Worm (Caenorhabditis elegans) whole organism, late embryonic: ENCODE measurements around the gene F13E6.2.
A peak's percentile ranks its signal among the peaks of the same experiment; 100 is the strongest.

ENCODE experiments used
- C38D4.7 ChIP-seq: fragments of 200-800 bp; sonication (Bioruptor generic); optimal IDR thresholded peaks from 2 replicates; lab custom pipeline; 2018; ENCODE audit warnings: mild to moderate bottlenecking, missing genetic modification characterization, moderate library complexity, missing compliant biosample characterization
- F13H6.1 ChIP-seq: sonication (generic microtip); optimal IDR thresholded peaks from 2 replicates; lab custom pipeline; 2016; ENCODE audit warnings: missing genetic modification characterization, missing compliant biosample characterization
- K02D7.2 ChIP-seq: sonication (generic microtip); optimal IDR thresholded peaks from 2 replicates; lab custom pipeline; 2017; ENCODE audit warnings: mild to moderate bottlenecking, missing genetic modification characterization, missing compliant biosample characterization
- ceh-14 ChIP-seq: sonication (generic microtip); optimal IDR thresholded peaks from 2 replicates; lab custom pipeline; 2016; ENCODE audit warnings: missing genotype, missing genetic modification characterization, missing compliant biosample characterization
- ceh-19 ChIP-seq: fragments of 200-800 bp; sonication (Bioruptor generic); optimal IDR thresholded peaks from 2 replicates; lab custom pipeline; 2018; ENCODE audit warnings: mild to moderate bottlenecking, missing genetic modification characterization, missing compliant biosample characterization
- ceh-22 ChIP-seq: sonication (generic microtip); optimal IDR thresholded peaks from 2 replicates; lab custom pipeline; 2017; ENCODE audit warnings: missing biosample characterization, missing genetic modification characterization
- ceh-34 ChIP-seq: sonication (generic microtip); optimal IDR thresholded peaks from 2 replicates; lab custom pipeline; 2016; ENCODE audit warnings: mild to moderate bottlenecking, missing genetic modification characterization, missing compliant biosample characterization
- ceh-6 ChIP-seq: fragments of 200-800 bp; sonication (Bioruptor generic); optimal IDR thresholded peaks from 2 replicates; lab custom pipeline; 2018; ENCODE audit warnings: mild to moderate bottlenecking, missing genetic modification characterization, missing compliant biosample characterization
- ceh-9 ChIP-seq: sonication (generic microtip); optimal IDR thresholded peaks from 2 replicates; lab custom pipeline; 2016; ENCODE audit warnings: mild to moderate bottlenecking, missing genetic modification characterization, inconsistent platforms, missing compliant biosample characterization
- che-1 ChIP-seq: sonication (generic microtip); optimal IDR thresholded peaks from 2 replicates; lab custom pipeline; 2016; ENCODE audit warnings: mild to moderate bottlenecking, missing genetic modification characterization, missing compliant biosample characterization
- dve-1 ChIP-seq: sonication (generic microtip); optimal IDR thresholded peaks from 2 replicates; lab custom pipeline; 2017; ENCODE audit warnings: antibody characterized with exemption, mild to moderate bottlenecking, missing genetic modification characterization, missing compliant biosample characterization
- elt-2 ChIP-seq: sonication (generic microtip); optimal IDR thresholded peaks from 2 replicates; lab custom pipeline; 2016; ENCODE audit warnings: missing genetic modification reagents, missing genetic modification characterization, missing compliant biosample characterization
- ets-4 ChIP-seq: sonication (generic microtip); optimal IDR thresholded peaks from 2 replicates; lab custom pipeline; 2016; ENCODE audit warnings: missing genetic modification characterization, missing compliant biosample characterization
- fkh-10 ChIP-seq: fragments of 150-350 bp; optimal IDR thresholded peaks from 2 replicates; lab custom pipeline; 2014; ENCODE audit warnings: missing biosample characterization, missing genetic modification reagents, missing genetic modification characterization
- hlh-13 ChIP-seq: fragments of 200-800 bp; sonication (Bioruptor generic); optimal IDR thresholded peaks from 2 replicates; lab custom pipeline; 2018; ENCODE audit warnings: mild to moderate bottlenecking, missing genetic modification characterization, missing compliant biosample characterization
- hlh-15 ChIP-seq: sonication (generic microtip); optimal IDR thresholded peaks from 2 replicates; lab custom pipeline; 2016; ENCODE audit warnings: missing genetic modification characterization, missing compliant biosample characterization
- hlh-30 ChIP-seq: sonication (generic microtip); optimal IDR thresholded peaks from 2 replicates; lab custom pipeline; 2017; ENCODE audit warnings: antibody characterized with exemption, missing genetic modification characterization, missing compliant biosample characterization; ENCODE audit not compliant: insufficient read depth
- hlh-6 ChIP-seq: sonication (generic microtip); optimal IDR thresholded peaks from 2 replicates; lab custom pipeline; 2016; ENCODE audit warnings: missing genotype, missing genetic modification characterization, missing compliant biosample characterization
- lim-6 ChIP-seq: sonication (generic microtip); optimal IDR thresholded peaks from 2 replicates; lab custom pipeline; 2016; ENCODE audit warnings: missing genetic modification characterization, missing compliant biosample characterization
- mec-3 ChIP-seq: sonication (generic microtip); optimal IDR thresholded peaks from 2 replicates; lab custom pipeline; 2016; ENCODE audit warnings: borderline replicate concordance, missing genetic modification characterization, missing compliant biosample characterization
- odd-2 ChIP-seq: sonication (generic microtip); optimal IDR thresholded peaks from 2 replicates; lab custom pipeline; 2017; ENCODE audit warnings: antibody characterized with exemption, mild to moderate bottlenecking, missing genetic modification characterization, missing compliant biosample characterization
- pat-9 ChIP-seq: fragments of 200-800 bp; sonication (Bioruptor generic); optimal IDR thresholded peaks from 2 replicates; lab custom pipeline; 2018; ENCODE audit warnings: mild to moderate bottlenecking, missing genetic modification characterization, moderate library complexity, missing compliant biosample characterization
- pax-1 ChIP-seq: fragments of 150-350 bp; optimal IDR thresholded peaks from 2 replicates; lab custom pipeline; 2014; ENCODE audit warnings: missing biosample characterization, missing genetic modification characterization
- pha-2 ChIP-seq: sonication (generic microtip); optimal IDR thresholded peaks from 2 replicates; lab custom pipeline; 2017; ENCODE audit warnings: mild to moderate bottlenecking, missing genetic modification characterization, missing compliant biosample characterization
- pha-4 ChIP-seq: fragments of 150-350 bp; optimal IDR thresholded peaks from 2 replicates; lab custom pipeline; 2018; ENCODE audit warnings: missing biosample characterization, missing genetic modification reagents, missing genetic modification characterization
- pqm-1 ChIP-seq: sonication (generic microtip); optimal IDR thresholded peaks from 2 replicates; lab custom pipeline; 2016; ENCODE audit warnings: missing genetic modification characterization, missing compliant biosample characterization
- pros-1 ChIP-seq: fragments of 150-350 bp; optimal IDR thresholded peaks from 2 replicates; lab custom pipeline; 2014; ENCODE audit warnings: missing biosample characterization, missing genetic modification reagents, missing genetic modification characterization
- ref-2 ChIP-seq: sonication (generic microtip); optimal IDR thresholded peaks from 2 replicates; lab custom pipeline; 2016; ENCODE audit warnings: missing genetic modification characterization, missing compliant biosample characterization
- sox-4 ChIP-seq: sonication (generic microtip); optimal IDR thresholded peaks from 2 replicates; lab custom pipeline; 2017; ENCODE audit warnings: mild to moderate bottlenecking, missing genetic modification characterization, inconsistent platforms, missing compliant biosample characterization
- ttx-3 ChIP-seq: sonication (generic microtip); optimal IDR thresholded peaks from 2 replicates; lab custom pipeline; 2016; ENCODE audit warnings: missing genetic modification reagents, missing genetic modification characterization, missing compliant biosample characterization
- unc-55 ChIP-seq: sonication (generic microtip); optimal IDR thresholded peaks from 2 replicates; lab custom pipeline; 2017; ENCODE audit warnings: missing biosample characterization, missing genetic modification reagents, missing genetic modification characterization
- ztf-16 ChIP-seq: sonication (generic microtip); optimal IDR thresholded peaks from 2 replicates; lab custom pipeline; 2017; ENCODE audit warnings: missing genetic modification characterization, missing compliant biosample characterization

F13E6.2 gene

DNA sequence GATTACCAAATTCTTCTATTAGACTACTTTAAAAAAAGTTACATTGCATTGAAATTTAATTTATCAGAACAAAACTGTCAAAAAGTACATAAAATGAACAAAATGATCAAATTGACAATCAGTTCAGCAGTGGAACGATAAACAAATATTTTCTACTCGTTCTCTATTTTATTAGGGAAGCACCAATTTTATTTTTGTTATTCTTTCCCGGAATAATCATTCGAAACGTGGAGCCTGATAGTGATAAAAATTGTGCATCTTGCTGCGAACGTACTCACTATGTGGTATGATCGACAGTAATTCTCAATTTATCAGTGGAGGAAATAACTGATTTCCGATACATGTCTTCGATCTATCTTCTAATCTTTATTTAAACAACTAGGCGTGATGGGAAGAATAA lies 42.2 kb downstream of the F13E6.2 start:
- TF ChIP-seq ceh-14 (tag; lab: Kevin White, UChicago) (no peak), pax-1 (tag; lab: Kevin White, UChicago) (no peak), odd-2 (tag; lab: Kevin White, UChicago) (no peak), mec-3 (tag; lab: Kevin White, UChicago) (no peak), elt-2 (tag; lab: Kevin White, UChicago) (no peak), ceh-22 (tag; lab: Kevin White, UChicago) (no peak), C38D4.7 (GFP tag; lab: Kevin White, UChicago) (no peak), dve-1 (no peak), fkh-10 (GFP tag; lab: Kevin White, UChicago) (no peak), pros-1 (tag; lab: Kevin White, UChicago) (no peak), ceh-34 (tag; lab: Kevin White, UChicago) (no peak), ttx-3 (tag; lab: Kevin White, UChicago) (no peak)

DNA sequence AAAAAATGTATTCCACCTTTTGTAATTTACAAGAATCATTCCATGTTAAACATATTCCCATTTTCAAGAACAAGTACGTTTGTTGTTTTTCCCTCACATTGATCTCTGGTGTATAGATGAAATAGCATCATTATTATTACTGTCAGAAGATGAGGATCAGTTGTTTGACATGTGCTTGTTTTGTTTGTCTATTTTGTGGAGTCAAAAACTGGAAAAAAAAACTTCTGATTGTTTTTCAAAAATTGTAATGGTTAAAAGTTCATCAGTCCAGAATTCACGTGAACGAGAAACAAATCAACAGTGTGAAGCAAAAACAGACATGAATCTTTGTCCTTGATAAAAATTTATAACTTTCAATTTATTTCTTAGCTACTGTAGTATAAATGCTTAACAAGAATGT lies 43.1 kb downstream of the F13E6.2 start:
- TF ChIP-seq pha-4 (tag; lab: Kevin White, UChicago) (no peak), pat-9 (tag; lab: Kevin White, UChicago) (no peak)

DNA sequence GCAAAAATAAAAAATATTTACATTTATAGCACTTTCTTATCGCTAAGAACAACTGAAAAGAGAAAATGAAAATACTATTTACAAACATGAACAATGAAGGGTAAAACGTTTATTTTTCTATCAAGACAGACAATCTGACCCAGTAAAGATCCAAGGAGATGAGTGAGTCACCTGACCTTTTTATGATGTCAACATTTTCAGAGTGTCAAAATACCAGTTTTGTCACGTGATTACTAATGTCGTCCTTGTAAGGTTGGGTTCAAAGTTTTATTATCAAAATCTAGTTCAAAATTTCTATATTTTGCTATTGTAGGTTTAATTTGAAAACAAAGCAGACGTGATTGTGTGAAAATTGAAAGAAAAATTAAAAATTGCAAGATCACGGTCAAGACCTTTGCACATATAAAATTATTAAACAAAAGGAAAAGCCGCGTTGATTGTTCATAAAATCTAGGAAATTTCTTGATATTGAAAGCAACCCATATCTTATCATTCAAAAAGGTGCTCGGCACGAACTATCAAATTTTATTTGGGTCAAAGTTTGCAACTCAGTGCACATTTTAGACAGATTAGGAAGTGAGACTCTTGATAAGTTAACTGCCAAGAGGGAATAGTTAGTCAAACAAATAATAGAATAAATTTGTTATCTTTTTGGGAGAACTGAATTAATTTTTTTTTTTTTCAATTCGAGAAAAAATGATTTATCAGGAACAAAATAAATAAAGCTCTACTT lies 43.9 kb downstream of the F13E6.2 start:
- TF ChIP-seq pros-1 (tag; lab: Kevin White, UChicago), result no peak
- TF ChIP-seq C38D4.7 (GFP tag; lab: Kevin White, UChicago), result no peak
- peak; percentile 83 for TF ChIP-seq elt-2 (tag; lab: Kevin White, UChicago)
- no peak for TF ChIP-seq mec-3 (tag; lab: Kevin White, UChicago)
- no peak for TF ChIP-seq ceh-19 (GFP tag; lab: Kevin White, UChicago)
- no peak for TF ChIP-seq lim-6 (tag; lab: Kevin White, UChicago)
- TF ChIP-seq hlh-30 (tag; lab: Kevin White, UChicago), result peak; percentile 56
- no peak for TF ChIP-seq hlh-6 (tag; lab: Kevin White, UChicago)
- no peak for TF ChIP-seq sox-4 (tag; lab: Kevin White, UChicago)
- TF ChIP-seq pqm-1, result no peak

DNA sequence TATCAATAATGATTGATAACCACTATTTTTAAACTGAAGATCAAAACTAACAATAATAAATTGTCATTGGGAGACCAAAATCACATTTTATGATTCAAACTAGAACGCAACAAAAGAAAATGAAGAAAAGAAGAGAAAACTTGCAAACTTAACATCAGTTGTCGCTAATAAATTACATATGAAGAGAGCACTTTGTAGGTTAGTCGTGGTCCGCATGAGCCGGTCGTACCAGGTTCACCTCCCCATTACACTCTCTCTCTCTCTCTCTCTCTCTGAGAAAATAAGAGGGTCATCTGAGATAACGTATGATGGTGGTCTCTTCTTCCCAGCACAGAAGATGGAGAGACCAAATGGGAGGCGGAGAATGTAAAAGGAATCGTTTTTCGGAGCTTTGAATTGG lies 45.0 kb downstream of the F13E6.2 start:
- TF ChIP-seq odd-2 (tag; lab: Kevin White, UChicago), result no peak
- peak; percentile 60 for TF ChIP-seq unc-55 (GFP tag; lab: Kevin White, UChicago)
- TF ChIP-seq, all 69 proteins: peak for 1

DNA sequence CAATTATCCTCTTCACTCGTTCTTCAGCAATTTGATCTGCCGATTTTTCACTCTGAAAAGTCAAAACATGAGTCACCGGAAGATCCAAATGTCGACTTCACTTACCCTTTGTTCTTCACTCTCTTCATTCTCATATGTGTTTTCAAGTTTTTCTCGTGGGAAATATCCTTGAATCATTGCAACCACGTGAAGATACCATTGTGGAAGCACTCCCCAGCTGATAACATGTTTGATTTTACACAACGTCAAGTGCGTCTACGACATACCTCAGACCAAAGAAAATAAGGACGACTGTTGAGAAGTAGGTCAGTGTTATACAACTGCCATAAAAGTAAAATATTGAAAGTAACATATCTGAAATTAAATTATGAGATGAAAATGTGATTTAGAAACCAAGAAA lies 45.6 kb downstream of the F13E6.2 start, which contains the start of gene M79.2:
M79.2 (minus strand) TSS at position 354 of the 400 bp plus-strand sequence.
- TF ChIP-seq che-1 (tag; lab: Kevin White, UChicago) (no peak), F13H6.1 (no peak), odd-2 (tag; lab: Kevin White, UChicago) (no peak), mec-3 (tag; lab: Kevin White, UChicago) (no peak), ceh-14 (tag; lab: Kevin White, UChicago) (no peak), hlh-13 (GFP tag; lab: Kevin White, UChicago) (no peak), pha-2 (no peak), pha-4 (tag; lab: Kevin White, UChicago) (no peak), ceh-9 (tag; lab: Kevin White, UChicago) (no peak), hlh-15 (no peak), ceh-6 (no peak), ref-2 (tag; lab: Kevin White, UChicago) (no peak), ets-4 (tag; lab: Kevin White, UChicago) (no peak), K02D7.2 (no peak), ztf-16 (tag; lab: Kevin White, UChicago) (no peak)
